Fruit fly (Drosophila melanogaster) whole organism, embryonic: Measurements from ENCODE around the gene CG13067.
A peak's percentile ranks its signal among the peaks of the same experiment; 100 is the strongest.

ENCODE experiments used
- BEAF-32 ChIP-seq: fragments of 200-800 bp; sonication (Bioruptor generic); optimal IDR thresholded peaks from 3 replicates; lab custom pipeline; 2017; ENCODE audit warnings: missing biosample characterization, missing genetic modification characterization, mild to moderate bottlenecking, moderate library complexity, missing genetic modification reagents
- C15 ChIP-seq: fragments of 200-800 bp; sonication (Bioruptor generic); IDR thresholded peaks from 3 replicates; pipeline ENCODE4 v1.3.6; 2022; ENCODE audit warnings: missing biosample characterization, missing genetic modification characterization
- CG1024 ChIP-seq: fragments of 200-800 bp; sonication (Bioruptor generic); IDR thresholded peaks from 2 replicates; pipeline ENCODE4 v1.3.6; 2022; ENCODE audit warnings: missing biosample characterization, missing genetic modification characterization
- CG10321 ChIP-seq: fragments of 200-800 bp; sonication (Bioruptor generic); IDR thresholded peaks from 2 replicates; pipeline ENCODE4 v1.3.6; 2022; ENCODE audit warnings: missing biosample characterization, missing genetic modification characterization
- CG10565 ChIP-seq: fragments of 200-800 bp; sonication (Bioruptor generic); optimal IDR thresholded peaks from 3 replicates; lab custom pipeline; 2016; ENCODE audit warnings: missing biosample characterization, mild to moderate bottlenecking, missing genetic modification characterization
- CG13296 ChIP-seq: fragments of 200-800 bp; sonication (Bioruptor generic); optimal IDR thresholded peaks from 3 replicates; lab custom pipeline; 2018; ENCODE audit warnings: missing biosample characterization, mild to moderate bottlenecking, missing genetic modification characterization
- CG17359 ChIP-seq: fragments of 200-800 bp; sonication (Bioruptor generic); optimal IDR thresholded peaks from 3 replicates; lab custom pipeline; 2018; ENCODE audit warnings: missing biosample characterization, mild to moderate bottlenecking, missing genetic modification characterization, moderate library complexity
- CG17612 ChIP-seq: fragments of 200-800 bp; sonication (Bioruptor generic); IDR thresholded peaks from 2 replicates; pipeline ENCODE4 v1.3.6; 2022; ENCODE audit warnings: missing biosample characterization, missing genetic modification characterization
- CG2889 ChIP-seq: fragments of 200-800 bp; sonication (Bioruptor generic); IDR thresholded peaks from 3 replicates; pipeline ENCODE4 v1.3.6; 2022; ENCODE audit warnings: missing biosample characterization, missing genetic modification characterization
- CG30020 ChIP-seq: fragments of 200-800 bp; optimal IDR thresholded peaks from 2 replicates; lab custom pipeline; 2019; ENCODE audit warnings: missing biosample characterization, mild to moderate bottlenecking, missing genetic modification characterization, moderate library complexity
- CG32767 ChIP-seq: fragments of 200-800 bp; sonication (Bioruptor generic); IDR thresholded peaks from 2 replicates; pipeline ENCODE4 v1.3.6; 2022; ENCODE audit warnings: missing biosample characterization, missing genetic modification characterization
- CG3281 ChIP-seq: fragments of 200-800 bp; sonication (Bioruptor generic); optimal IDR thresholded peaks from 3 replicates; lab custom pipeline; 2017; ENCODE audit warnings: missing biosample characterization, mild to moderate bottlenecking, missing genetic modification characterization
- CG33213 ChIP-seq: fragments of 200-800 bp; sonication (Bioruptor generic); optimal IDR thresholded peaks from 3 replicates; lab custom pipeline; 2016; ENCODE audit warnings: missing biosample characterization, missing genetic modification characterization
- CG33557 ChIP-seq: fragments of 200-800 bp; sonication (Bioruptor generic); optimal IDR thresholded peaks from 2 replicates; lab custom pipeline; 2019; ENCODE audit warnings: missing biosample characterization, mild to moderate bottlenecking, missing genetic modification characterization, moderate library complexity
- CG34376 ChIP-seq: fragments of 200-800 bp; sonication (Bioruptor generic); optimal IDR thresholded peaks from 2 replicates; lab custom pipeline; 2018; ENCODE audit warnings: missing biosample characterization, mild to moderate bottlenecking, missing genetic modification characterization
- CG3726 ChIP-seq: fragments of 200-800 bp; sonication (Bioruptor generic); IDR thresholded peaks from 3 replicates; pipeline ENCODE4, ENCODE4 v1.3.6; 2022; ENCODE audit warnings: missing biosample characterization, missing genetic modification characterization
- CG4617 ChIP-seq: fragments of 200-800 bp; sonication (Bioruptor generic); optimal IDR thresholded peaks from 3 replicates; lab custom pipeline; 2016; ENCODE audit warnings: missing biosample characterization, missing genetic modification characterization, borderline replicate concordance
- CG5953 ChIP-seq: fragments of 200-800 bp; sonication (Bioruptor generic); IDR thresholded peaks from 2 replicates; pipeline ENCODE4 v1.3.6; 2022; ENCODE audit warnings: missing biosample characterization, missing genetic modification characterization
- CG6683 ChIP-seq: fragments of 200-800 bp; sonication (Bioruptor generic); optimal IDR thresholded peaks from 2 replicates; lab custom pipeline; 2017; ENCODE audit warnings: missing biosample characterization, mild to moderate bottlenecking, missing genetic modification characterization, missing genetic modification reagents
- CG6791 ChIP-seq: fragments of 200-800 bp; sonication (Bioruptor generic); IDR thresholded peaks from 3 replicates; pipeline ENCODE4 v1.3.6; 2022; ENCODE audit warnings: missing biosample characterization, missing genetic modification characterization; ENCODE audit not compliant: partially characterized antibody
- CG7745 ChIP-seq: fragments of 200-800 bp; sonication (Bioruptor generic); optimal IDR thresholded peaks from 2 replicates; lab custom pipeline; 2018; ENCODE audit warnings: missing biosample characterization, mild to moderate bottlenecking, missing genetic modification characterization, moderate library complexity
- CG8290 ChIP-seq, 3 experiments: fragments of 200-800 bp; sonication (Bioruptor generic); optimal IDR thresholded peaks; 2 replicates each; lab custom pipeline; 2016 to 2019; ENCODE audit warnings: missing biosample characterization in 3 of 3, missing genetic modification characterization in 3 of 3, mild to moderate bottlenecking in 2 of 3, moderate library complexity in 1 of 3
- CkIIα-i1 ChIP-seq: fragments of 200-800 bp; sonication (Bioruptor generic); IDR thresholded peaks from 2 replicates; pipeline ENCODE4 v1.3.6; 2022; ENCODE audit warnings: missing biosample characterization, missing genetic modification characterization
- CoRest ChIP-seq: fragments of 200-800 bp; sonication (Bioruptor generic); optimal IDR thresholded peaks from 3 replicates; lab custom pipeline; 2018; ENCODE audit warnings: missing biosample characterization, mild to moderate bottlenecking, missing genetic modification characterization, moderate library complexity
- Deaf1 ChIP-seq: fragments of 200-800 bp; optimal IDR thresholded peaks from 3 replicates; lab custom pipeline; 2019; ENCODE audit warnings: missing biosample characterization, mild to moderate bottlenecking, missing genetic modification characterization, moderate library complexity
- Dip3 ChIP-seq: fragments of 200-800 bp; sonication (Bioruptor generic); optimal IDR thresholded peaks from 3 replicates; lab custom pipeline; 2016; ENCODE audit warnings: missing biosample characterization, missing genetic modification characterization
- Lhr ChIP-seq: fragments of 200-800 bp; sonication (Bioruptor generic); optimal IDR thresholded peaks from 3 replicates; lab custom pipeline; 2017; ENCODE audit warnings: mild to moderate bottlenecking, missing biosample characterization, missing genetic modification reagents, missing genetic modification characterization
- MBD-R2 ChIP-seq: fragments of 200-800 bp; sonication (Bioruptor generic); IDR thresholded peaks from 2 replicates; pipeline ENCODE4 v1.3.6; 2022; ENCODE audit warnings: missing biosample characterization, missing genetic modification characterization
- MTF-1 ChIP-seq: fragments of 200-800 bp; sonication (Bioruptor generic); optimal IDR thresholded peaks from 2 replicates; lab custom pipeline; 2018; ENCODE audit warnings: missing biosample characterization, mild to moderate bottlenecking, missing genetic modification characterization, borderline replicate concordance
- Mad ChIP-seq: fragments of 200-800 bp; sonication (Bioruptor generic); optimal IDR thresholded peaks from 2 replicates; lab custom pipeline; 2016; ENCODE audit warnings: missing biosample characterization, missing genetic modification characterization
- Oaz ChIP-seq: fragments of 200-800 bp; sonication (Bioruptor generic); IDR thresholded peaks from 2 replicates; pipeline ENCODE4 v1.3.6; 2022; ENCODE audit warnings: missing biosample characterization, missing genetic modification characterization
- Oli ChIP-seq: fragments of 200-800 bp; sonication (Bioruptor generic); optimal IDR thresholded peaks from 2 replicates; lab custom pipeline; 2018; ENCODE audit warnings: missing biosample characterization, mild to moderate bottlenecking, missing genetic modification characterization, moderate library complexity
- Pdp1 ChIP-seq, 2 experiments: fragments of 200-800 bp; sonication (Bioruptor generic); optimal IDR thresholded peaks; 3 replicates each; lab custom pipeline; 2016; ENCODE audit warnings: missing biosample characterization in 2 of 2, missing genetic modification characterization in 2 of 2, mild to moderate bottlenecking in 1 of 2, moderate library complexity in 1 of 2
- Sry-β ChIP-seq: fragments of 200-800 bp; sonication (Bioruptor generic); optimal IDR thresholded peaks from 2 replicates; lab custom pipeline; 2018; ENCODE audit warnings: missing biosample characterization, mild to moderate bottlenecking, missing genetic modification characterization, moderate library complexity
- Tbp ChIP-seq: fragments of >200 bp; optimal IDR thresholded peaks from 2 replicates; lab custom pipeline; 2018; ENCODE audit warnings: missing biosample characterization, missing genetic modification characterization
- Xrp1 ChIP-seq: fragments of 200-800 bp; sonication (Bioruptor generic); IDR thresholded peaks from 2 replicates; pipeline ENCODE4 v1.3.6; 2022; ENCODE audit warnings: missing biosample characterization, missing genetic modification characterization
- abd-A ChIP-seq: fragments of 200-800 bp; sonication (Bioruptor generic); optimal IDR thresholded peaks from 3 replicates; lab custom pipeline; 2019; ENCODE audit warnings: missing biosample characterization, mild to moderate bottlenecking, missing genetic modification characterization, moderate library complexity
- cwo ChIP-seq: fragments of 200-800 bp; sonication (Bioruptor generic); optimal IDR thresholded peaks from 3 replicates; lab custom pipeline; 2017; ENCODE audit warnings: missing biosample characterization, missing genetic modification characterization, mild to moderate bottlenecking, moderate library complexity, missing genetic modification reagents
- da ChIP-seq: fragments of 200-800 bp; sonication (Bioruptor generic); optimal IDR thresholded peaks from 2 replicates; lab custom pipeline; 2016; ENCODE audit warnings: missing biosample characterization, missing genetic modification characterization
- dmrt99B ChIP-seq: fragments of 200-800 bp; sonication (Bioruptor generic); optimal IDR thresholded peaks from 2 replicates; lab custom pipeline; 2018; ENCODE audit warnings: missing biosample characterization, mild to moderate bottlenecking, missing genetic modification characterization, moderate library complexity
- hkb ChIP-seq, 2 experiments: fragments of 200-800 bp in 1 of 2; fragments of >200 bp in 1 of 2; sonication (Bioruptor generic) in 1 of 2; IDR thresholded peaks in 1 of 2; optimal IDR thresholded peaks in 1 of 2; 2 replicates each; pipeline versions ENCODE4 v1.3.6 to Lab custom; 2017 to 2022; ENCODE audit warnings: missing biosample characterization in 1 of 2, missing genetic modification characterization in 1 of 2
- ken ChIP-seq: fragments of 200-800 bp; sonication (Bioruptor generic); IDR thresholded peaks from 3 replicates; pipeline ENCODE4 v1.3.6; 2022; ENCODE audit warnings: missing biosample characterization, missing genetic modification characterization
- pita ChIP-seq: fragments of 200-800 bp; sonication (Bioruptor generic); optimal IDR thresholded peaks from 2 replicates; lab custom pipeline; 2017; ENCODE audit warnings: missing biosample characterization, mild to moderate bottlenecking, missing genetic modification characterization
- repo ChIP-seq: fragments of 200-800 bp; sonication (Bioruptor generic); optimal IDR thresholded peaks from 2 replicates; lab custom pipeline; 2016; ENCODE audit warnings: missing biosample characterization, missing genetic modification characterization
- rib ChIP-seq: fragments of 200-800 bp; sonication (Bioruptor generic); IDR thresholded peaks from 2 replicates; pipeline ENCODE4 v1.3.6; 2022; ENCODE audit warnings: missing biosample characterization, missing genetic modification characterization
- sd ChIP-seq: fragments of 200-800 bp; sonication (Bioruptor generic); optimal IDR thresholded peaks from 3 replicates; lab custom pipeline; 2018; ENCODE audit warnings: missing biosample characterization, mild to moderate bottlenecking, missing genetic modification characterization, moderate library complexity
- ttk ChIP-seq: fragments of 200-800 bp; sonication (Bioruptor generic); IDR thresholded peaks from 2 replicates; pipeline ENCODE4 v2.1.2; 2022; ENCODE audit warnings: missing biosample characterization, missing genetic modification characterization
- wek ChIP-seq: fragments of 200-800 bp; sonication (Bioruptor generic); optimal IDR thresholded peaks from 3 replicates; lab custom pipeline; 2018; ENCODE audit warnings: missing biosample characterization, mild to moderate bottlenecking, missing genetic modification characterization, moderate library complexity
- yki ChIP-seq: fragments of >200 bp; optimal IDR thresholded peaks from 3 replicates; lab custom pipeline; 2018

Gene CG13067

dm6 chr3L:16228659-16229205, 42.4 kb upstream of the CG13067 start, which contains the start of gene Tmx3 (continued):
- TF ChIP-seq CG17359 (tag; lab: Kevin White, UChicago): peak; percentile 90
- TF ChIP-seq CG34376 (GFP tag; lab: Kevin White, UChicago): no peak
- TF ChIP-seq CG6683 (GFP tag; lab: Kevin White, UChicago): peak; percentile 30
- peak; percentile 55; the same call in 1 of the 2 replicates for TF ChIP-seq CG10321
- TF ChIP-seq CG4617: peak; percentile 90
- TF ChIP-seq CG17612 (GFP tag; lab: Robert Waterston, UW): no peak; the same call in 1 of the 2 replicates
- no peak for TF ChIP-seq CG10565 (GFP tag; lab: Kevin White, UChicago)
- peak; percentile 76 for TF ChIP-seq Oaz (GFP tag; lab: Robert Waterston, UW)
- TF ChIP-seq sd (tag; lab: Kevin White, UChicago): peak; percentile 85
- no peak for TF ChIP-seq hkb (optimal IDR thresholded peaks at IDR 0.05; lab: Kevin White, UChicago)
- TF ChIP-seq hkb (GFP tag; IDR thresholded peaks at IDR 0.05; lab: Robert Waterston, UW): peak; percentile 84
- TF ChIP-seq CG33557 (GFP tag; lab: Kevin White, UChicago): peak; percentile 75
- TF ChIP-seq CoRest: peak; percentile 95
- TF ChIP-seq ttk: peak; percentile 88
- TF ChIP-seq CG2889 (GFP tag; lab: Robert Waterston, UW): peak; percentile 77
- TF ChIP-seq CG30020 (tag; lab: Kevin White, UChicago): peak; percentile 76
- TF ChIP-seq Deaf1 (tag; lab: Kevin White, UChicago): no peak
- peak; percentile 90 for TF ChIP-seq cwo (GFP tag; lab: Kevin White, UChicago)
- peak; percentile 74 for TF ChIP-seq CG3281 (GFP tag; lab: Kevin White, UChicago)
- TF ChIP-seq ken (GFP tag; lab: Robert Waterston, UW): peak; percentile 92
- no peak for TF ChIP-seq pita (GFP tag; lab: Kevin White, UChicago)
- TF ChIP-seq CG33213 (GFP tag; lab: Kevin White, UChicago): peak; percentile 41
- peak; percentile 36 for TF ChIP-seq Mad (GFP tag; lab: Kevin White, UChicago)
- peak; percentile 72 for TF ChIP-seq Dip3 (GFP tag; lab: Kevin White, UChicago)
- TF ChIP-seq repo (GFP tag; lab: Kevin White, UChicago): no peak
- peak; percentile 89 for TF ChIP-seq CG3726 (GFP tag; lab: Robert Waterston, UW)
- TF ChIP-seq MTF-1: no peak
- peak; percentile 94 for TF ChIP-seq MBD-R2 (GFP tag; lab: Robert Waterston, UW)
- peak; percentile 92 for TF ChIP-seq rib (GFP tag; lab: Robert Waterston, UW)
- TF ChIP-seq CG32767: peak; percentile 83
- TF ChIP-seq Oli (tag; lab: Kevin White, UChicago): peak; percentile 81
- TF ChIP-seq Tbp: no peak
- TF ChIP-seq BEAF-32 (GFP tag; lab: Kevin White, UChicago): peak; percentile 28
- peak; percentile 76; the same call in 2 of the 3 replicates for TF ChIP-seq C15
- TF ChIP-seq Xrp1: peak; percentile 90
- TF ChIP-seq CG6791: no peak
- peak; percentile 34 for TF ChIP-seq CG13296 (GFP tag; lab: Kevin White, UChicago)
- TF ChIP-seq dmrt99B: no peak
- no peak for TF ChIP-seq CG7745
- no peak for TF ChIP-seq Sry-β (GFP tag; lab: Kevin White, UChicago)
- TF ChIP-seq da (GFP tag; lab: Kevin White, UChicago): no peak
- no peak for TF ChIP-seq yki (lab: Kevin White, UChicago)
- TF ChIP-seq CG8290 (GFP tag; optimal IDR thresholded peaks at IDR 0.05; lab: Kevin White, UChicago): peak; percentile 83
- TF ChIP-seq CG8290 (tag; optimal IDR thresholded peaks at IDR 0.05; lab: Kevin White, UChicago): peak in 1 of 2 experiments; percentile 19
- TF ChIP-seq wek: no peak
- TF ChIP-seq CG5953 (GFP tag; lab: Robert Waterston, UW): peak; percentile 84
- peak in 1 of 2 experiments; percentile 66 for TF ChIP-seq Pdp1 (GFP tag; optimal IDR thresholded peaks at IDR 0.05; lab: Kevin White, UChicago)
- TF ChIP-seq abd-A (tag; lab: Kevin White, UChicago): no peak
- peak; percentile 83 for TF ChIP-seq Lhr (GFP tag; lab: Kevin White, UChicago)
- TF ChIP-seq CG1024 (GFP tag; lab: Robert Waterston, UW): peak; percentile 88
- no peak for TF ChIP-seq CkIIα-i1 (GFP tag; lab: Robert Waterston, UW)
